Worm (Caenorhabditis elegans) whole organism, L4 larva: ENCODE measurements around the gene Y71H2B.5.

Experiments
- aly-2 ChIP-seq: sonication (generic microtip); optimal IDR thresholded peaks from 2 replicates; lab custom pipeline; 2018; ENCODE audit warnings: missing biosample characterization, missing genetic modification characterization
- dpl-1 ChIP-seq: fragments of 150-350 bp; optimal IDR thresholded peaks from 2 replicates; lab custom pipeline; 2014; ENCODE audit warnings: missing biosample characterization, missing genetic modification reagents, missing genetic modification characterization
- egl-27 ChIP-seq: sonication (generic microtip); optimal IDR thresholded peaks from 3 replicates; lab custom pipeline; 2017; ENCODE audit warnings: missing biosample characterization, missing genetic modification reagents, missing genetic modification characterization
- fos-1 ChIP-seq: fragments of 150-350 bp; optimal IDR thresholded peaks from 2 replicates; lab custom pipeline; 2014; ENCODE audit warnings: missing biosample characterization, missing genetic modification characterization
- lin-39 ChIP-seq: fragments of 150-350 bp; optimal IDR thresholded peaks from 2 replicates; lab custom pipeline; 2014; ENCODE audit warnings: missing biosample characterization, missing genetic modification reagents, missing genetic modification characterization
- nhr-25 ChIP-seq: sonication (generic microtip); optimal IDR thresholded peaks from 2 replicates; lab custom pipeline; 2017; ENCODE audit warnings: missing genetic modification characterization, mild to moderate bottlenecking, missing compliant biosample characterization, antibody characterized with exemption, moderate library complexity, borderline replicate concordance; ENCODE audit not compliant: insufficient read depth
- nhr-28 ChIP-seq: fragments of 150-350 bp; optimal IDR thresholded peaks from 2 replicates; lab custom pipeline; 2014; ENCODE audit warnings: missing biosample characterization, missing genetic modification characterization
- pqm-1 ChIP-seq: sonication (generic microtip); optimal IDR thresholded peaks from 2 replicates; lab custom pipeline; 2017; ENCODE audit warnings: missing biosample characterization, missing genetic modification characterization
- unc-62 ChIP-seq, 3 experiments: fragments of 150-350 bp in 1 of 3; sonication (generic microtip); optimal IDR thresholded peaks in 2 of 3; peaks in 1 of 3; 1 replicate in 1 of 3; 2 replicates in 2 of 3; lab custom pipeline; 2014 to 2017; ENCODE audit warnings: missing biosample characterization in 3 of 3, missing genetic modification characterization in 3 of 3, missing genetic modification reagents in 3 of 3, missing genotype in 1 of 3

DNA sequence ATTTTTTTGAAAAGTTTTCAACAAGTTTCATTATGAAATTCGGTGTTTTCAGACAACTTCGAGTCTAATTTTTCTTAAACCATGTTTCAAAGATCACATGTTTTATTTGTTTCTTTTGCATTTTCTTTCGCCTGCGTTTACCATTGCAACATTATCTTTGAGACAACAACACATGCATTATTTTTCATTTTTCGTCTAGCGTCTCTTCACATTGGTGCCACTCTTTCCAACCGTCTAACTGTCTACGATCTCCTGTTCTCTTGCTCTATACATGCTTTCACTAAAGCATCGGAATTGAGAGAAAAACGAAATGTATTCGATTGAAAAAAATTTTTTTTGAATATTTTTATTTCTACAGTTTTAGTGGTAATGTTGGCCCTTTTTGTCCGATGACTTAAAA, 29.3 kb upstream of the Y71H2B.5 start:
- TF ChIP-seq dpl-1 (GFP tag; lab: Kevin White, UChicago) (no peak), aly-2 (tag; lab: Kevin White, UChicago) (no peak), lin-39 (tag; lab: Kevin White, UChicago) (no peak), pqm-1 (no peak), nhr-28 (peak; percentile 53), nhr-25 (tag; lab: Kevin White, UChicago) (no peak), fos-1 (tag; lab: Kevin White, UChicago) (no peak), unc-62 (GFP tag; optimal IDR thresholded peaks at IDR 0.05 in 1 of 2; lab: Kevin White, UChicago) (no peak), unc-62 (tag; optimal IDR thresholded peaks at IDR 0.05; lab: Kevin White, UChicago) (no peak), egl-27 (tag; lab: Kevin White, UChicago) (no peak)
